Fruit fly (Drosophila melanogaster): ENCODE data around the gene CG7668.

The CG7668 gene

DNA sequence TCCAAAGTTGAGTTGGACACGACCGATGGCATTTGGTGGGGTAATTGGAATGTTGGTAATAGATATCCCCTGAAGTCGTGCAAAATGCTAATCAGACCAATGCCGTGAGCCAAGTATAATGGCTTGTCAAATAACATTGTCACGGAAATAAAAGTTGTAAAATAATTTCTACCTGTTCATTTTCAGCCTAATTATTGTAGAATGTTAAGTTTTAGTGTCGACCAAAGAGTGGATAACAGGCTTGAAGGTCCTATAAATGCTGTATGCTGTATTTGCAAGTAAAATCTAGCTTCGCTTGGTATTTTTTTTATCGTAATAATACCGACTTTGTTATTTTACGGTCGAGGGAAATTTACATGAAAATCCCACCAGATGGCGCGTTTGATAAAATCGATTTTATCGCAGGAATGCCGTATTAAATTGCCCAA is 1.9 kb downstream of the CG7668 start:
- TF ChIP-seq C15 (GFP tag; IDR thresholded peaks at IDR 0.05) (no peak), Ada2b (GFP tag; IDR thresholded peaks at IDR 0.05) (no peak), scrt (GFP tag; optimal IDR thresholded peaks at IDR 0.05) (no peak), CG15514 (GFP tag; optimal IDR thresholded peaks at IDR 0.05) (peak; percentile 28), croc (GFP tag; conservative IDR thresholded peaks at IDR 0.05) (no peak), pb (GFP tag; optimal IDR thresholded peaks at IDR 0.05) (no peak), CG15479 (GFP tag; optimal IDR thresholded peaks at IDR 0.05) (no peak), pan (optimal IDR thresholded peaks at IDR 0.05) (no peak), pan (GFP tag; optimal IDR thresholded peaks at IDR 0.05 in 1 of 2, IDR thresholded peaks at IDR 0.05 in 1 of 2) (no peak), NfI (GFP tag; optimal IDR thresholded peaks at IDR 0.05) (peak; percentile 12), amos (GFP tag; IDR thresholded peaks at IDR 0.05; ENCODE audit: partially characterized antibody) (peak; percentile 60; the same call in 1 of the 2 replicates), CG18764 (GFP tag; optimal IDR thresholded peaks at IDR 0.05) (no peak), sr (GFP tag; IDR thresholded peaks at IDR 0.05) (no peak), Drgx (GFP tag; IDR thresholded peaks at IDR 0.05) (no peak), ap (GFP tag; IDR thresholded peaks at IDR 0.05) (no peak), Dad (GFP tag; optimal IDR thresholded peaks at IDR 0.05) (no peak), bbx (GFP tag; IDR thresholded peaks at IDR 0.05; ENCODE audit: partially characterized antibody) (peak; percentile 71), Bgb (GFP tag; IDR thresholded peaks at IDR 0.05; ENCODE audit: partially characterized antibody) (peak; percentile 79; the same call in 1 of the 2 replicates), CG7745 (tag; optimal IDR thresholded peaks at IDR 0.05) (no peak), CG3838 (GFP tag; optimal IDR thresholded peaks at IDR 0.05) (no peak), CG32767 (GFP tag; IDR thresholded peaks at IDR 0.05) (no peak), Mes4 (GFP tag; optimal IDR thresholded peaks at IDR 0.05) (no peak), CG16813 (GFP tag; IDR thresholded peaks at IDR 0.05; ENCODE audit: partially characterized antibody) (peak; percentile 62; the same call in 1 of the 3 replicates), Hr3 (GFP tag; optimal IDR thresholded peaks at IDR 0.05) (no peak), B-H1 (GFP tag; IDR thresholded peaks at IDR 0.05) (no peak), CG34376 (GFP tag; optimal IDR thresholded peaks at IDR 0.05) (no peak), CG14050 (GFP tag; IDR thresholded peaks at IDR 0.05) (no peak), CG34224 (GFP tag; IDR thresholded peaks at IDR 0.05; ENCODE audit: partially characterized antibody) (no peak), CG33213 (GFP tag; optimal IDR thresholded peaks at IDR 0.05) (no peak), fd3F (GFP tag; optimal IDR thresholded peaks at IDR 0.05) (no peak), Six4 (GFP tag; optimal IDR thresholded peaks at IDR 0.05) (no peak), vfl (GFP tag; optimal IDR thresholded peaks at IDR 0.05) (no peak), CG12659 (GFP tag; optimal IDR thresholded peaks at IDR 0.05) (peak; percentile 41), trem (tag; optimal IDR thresholded peaks at IDR 0.05) (peak; percentile 43), Jarid2 (GFP tag; optimal IDR thresholded peaks at IDR 0.05) (no peak), gro (GFP tag; optimal IDR thresholded peaks at IDR 0.05) (no peak), CG10565 (GFP tag; optimal IDR thresholded peaks at IDR 0.05) (no peak), Sin3A (optimal IDR thresholded peaks at IDR 0.05) (no peak), Doc3 (GFP tag; IDR thresholded peaks at IDR 0.05; ENCODE audit: partially characterized antibody) (no peak; the same call in 2 of the 3 replicates), gce (GFP tag; IDR thresholded peaks at IDR 0.05) (no peak; the same call in 2 of the 3 replicates), Xbp1 (GFP tag; optimal IDR thresholded peaks at IDR 0.05) (no peak), CG31441 (GFP tag; IDR thresholded peaks at IDR 0.05) (no peak; the same call in 1 of the 2 replicates), Ssrp (tag; optimal IDR thresholded peaks at IDR 0.05) (no peak), CG7987 (GFP tag; optimal IDR thresholded peaks at IDR 0.05) (peak; percentile 22), tll (GFP tag; optimal IDR thresholded peaks at IDR 0.05) (no peak), cato (GFP tag; optimal IDR thresholded peaks at IDR 0.05; ENCODE audit: borderline replicate concordance) (no peak), H2.0 (GFP tag; IDR thresholded peaks at IDR 0.05) (no peak), CG32532 (GFP tag; IDR thresholded peaks at IDR 0.05) (peak; percentile 32; the same call in 1 of the 2 replicates), CG8359 (GFP tag; optimal IDR thresholded peaks at IDR 0.05; ENCODE audit: borderline replicate concordance) (no peak), Oli (tag; optimal IDR thresholded peaks at IDR 0.05) (no peak), CG16779 (GFP tag; IDR thresholded peaks at IDR 0.05) (no peak)
